Worm (Caenorhabditis elegans) whole organism, L4 larva: ENCODE data around the gene R11G1.2.
A peak's percentile ranks its signal among the peaks of the same experiment; 100 is the strongest.

ENCODE experiments used
- D1046.2 ChIP-seq: fragments of 200-800 bp; sonication (Bioruptor generic); IDR thresholded peaks from 2 replicates; pipeline ENCODE4 v1.3.6; 2022; ENCODE audit warnings: missing genetic modification characterization, missing compliant biosample characterization
- F44E2.7 ChIP-seq: fragments of 200-800 bp; sonication (Bioruptor generic); IDR thresholded peaks from 2 replicates; pipeline ENCODE4 v2.1.2; 2022; ENCODE audit warnings: missing genetic modification characterization, missing compliant biosample characterization
- T20F7.1 ChIP-seq: fragments of 200-800 bp; sonication (Bioruptor generic); optimal IDR thresholded peaks from 2 replicates; lab custom pipeline; 2018; ENCODE audit warnings: mild to moderate bottlenecking, missing genetic modification characterization, missing compliant biosample characterization
- Y5F2A.4 ChIP-seq: fragments of 200-800 bp; sonication (Bioruptor generic); optimal IDR thresholded peaks from 2 replicates; lab custom pipeline; 2018; ENCODE audit warnings: mild to moderate bottlenecking, missing genetic modification characterization, missing compliant biosample characterization
- ZK546.5 ChIP-seq, 2 experiments: sonication (generic microtip); optimal IDR thresholded peaks; 2 replicates each; lab custom pipeline; 2017; ENCODE audit warnings: missing biosample characterization in 2 of 2, missing genetic modification characterization in 2 of 2
- aha-1 ChIP-seq: fragments of 150-350 bp; peaks from one replicate; lab custom pipeline; 2014; ENCODE audit warnings: missing biosample characterization, missing genetic modification characterization
- arid-1 ChIP-seq: fragments of 200-800 bp; sonication (Bioruptor generic); conservative IDR thresholded peaks from 2 replicates; pipeline ENCODE4 v1.3.6; 2022; ENCODE audit warnings: missing genetic modification reagents, missing genetic modification characterization, missing compliant biosample characterization
- attf-4 ChIP-seq: sonication (generic microtip); optimal IDR thresholded peaks from 3 replicates; lab custom pipeline; 2017; ENCODE audit warnings: missing biosample characterization, missing genetic modification characterization
- ceh-44 ChIP-seq: fragments of 200-800 bp; sonication (Bioruptor generic); IDR thresholded peaks from 2 replicates; pipeline ENCODE4 v1.3.6; 2022; ENCODE audit warnings: missing genetic modification reagents, missing genetic modification characterization, missing compliant biosample characterization
- daf-16 ChIP-seq, 3 experiments: sonication (generic microtip); optimal IDR thresholded peaks; 2 replicates each; lab custom pipeline; 2016 to 2017; ENCODE audit warnings: missing genetic modification characterization in 3 of 3, missing genetic modification reagents in 3 of 3, mild to moderate bottlenecking in 2 of 3, missing compliant biosample characterization in 2 of 3, missing biosample characterization in 1 of 3, moderate library complexity in 1 of 3
- dmd-6 ChIP-seq: fragments of 200-800 bp; sonication (Bioruptor generic); IDR thresholded peaks from 2 replicates; pipeline ENCODE4 v1.3.6; 2022; ENCODE audit warnings: missing genetic modification reagents, missing genetic modification characterization, missing compliant biosample characterization
- dmd-8 ChIP-seq: fragments of 200-800 bp; sonication (Bioruptor generic); IDR thresholded peaks from 2 replicates; pipeline ENCODE4 v1.3.6; 2022; ENCODE audit warnings: missing genetic modification characterization, missing compliant biosample characterization
- duxl-1 ChIP-seq: sonication (generic microtip); optimal IDR thresholded peaks from 2 replicates; lab custom pipeline; 2016; ENCODE audit warnings: mild to moderate bottlenecking, missing genetic modification characterization, moderate library complexity, missing compliant biosample characterization; ENCODE audit not compliant: poor library complexity
- dve-1 ChIP-seq: sonication (generic microtip); optimal IDR thresholded peaks from 2 replicates; lab custom pipeline; 2017; ENCODE audit warnings: antibody characterized with exemption, mild to moderate bottlenecking, missing genetic modification characterization, missing compliant biosample characterization; ENCODE audit not compliant: insufficient read depth
- egl-27 ChIP-seq: sonication (generic microtip); optimal IDR thresholded peaks from 3 replicates; lab custom pipeline; 2017; ENCODE audit warnings: missing biosample characterization, missing genetic modification reagents, missing genetic modification characterization
- egl-43 ChIP-seq: fragments of 200-800 bp; sonication (Bioruptor generic); IDR thresholded peaks from 2 replicates; pipeline ENCODE4 v1.3.6; 2022; ENCODE audit warnings: missing genetic modification reagents, missing genetic modification characterization, missing compliant biosample characterization
- gei-8 ChIP-seq: fragments of 200-800 bp; sonication (Bioruptor generic); optimal IDR thresholded peaks from 2 replicates; lab custom pipeline; 2018; ENCODE audit warnings: mild to moderate bottlenecking, missing genetic modification characterization, missing compliant biosample characterization
- hlh-11 ChIP-seq: fragments of 200-800 bp; sonication (Bioruptor generic); optimal IDR thresholded peaks from 2 replicates; lab custom pipeline; 2018; ENCODE audit warnings: mild to moderate bottlenecking, missing genetic modification characterization, missing compliant biosample characterization
- hlh-30 ChIP-seq: sonication (generic microtip); optimal IDR thresholded peaks from 2 replicates; lab custom pipeline; 2017; ENCODE audit warnings: antibody characterized with exemption, mild to moderate bottlenecking, missing genetic modification characterization, missing compliant biosample characterization; ENCODE audit not compliant: insufficient read depth
- hmg-1.1 ChIP-seq: fragments of 200-800 bp; sonication (Bioruptor generic); IDR thresholded peaks from 2 replicates; pipeline ENCODE4 v1.3.6; 2022; ENCODE audit warnings: missing genetic modification reagents, missing genetic modification characterization, missing compliant biosample characterization
- lin-39 ChIP-seq: fragments of 150-350 bp; optimal IDR thresholded peaks from 2 replicates; lab custom pipeline; 2014; ENCODE audit warnings: missing biosample characterization, missing genetic modification reagents, missing genetic modification characterization
- lsy-2 ChIP-seq, 2 experiments: fragments of 150-350 bp in 1 of 2; sonication (generic microtip) in 1 of 2; optimal IDR thresholded peaks; 2 replicates each; lab custom pipeline; 2014 to 2017; ENCODE audit warnings: missing biosample characterization in 2 of 2, missing genetic modification characterization in 2 of 2
- mep-1 ChIP-seq: fragments of 150-350 bp; sonication (generic microtip); optimal IDR thresholded peaks from 3 replicates; lab custom pipeline; 2014; ENCODE audit warnings: missing biosample characterization, missing genetic modification characterization
- mxl-3 ChIP-seq: fragments of 200-800 bp; sonication (Bioruptor generic); optimal IDR thresholded peaks from 2 replicates; lab custom pipeline; 2018; ENCODE audit warnings: mild to moderate bottlenecking, missing genetic modification characterization, missing compliant biosample characterization
- nhr-237 ChIP-seq: sonication (generic microtip); optimal IDR thresholded peaks from 2 replicates; lab custom pipeline; 2017; ENCODE audit warnings: missing biosample characterization, missing genetic modification characterization
- nhr-28 ChIP-seq: fragments of 150-350 bp; optimal IDR thresholded peaks from 2 replicates; lab custom pipeline; 2014; ENCODE audit warnings: missing biosample characterization, missing genetic modification characterization
- nhr-48 ChIP-seq: sonication (generic microtip); optimal IDR thresholded peaks from 2 replicates; lab custom pipeline; 2016; ENCODE audit warnings: mild to moderate bottlenecking, missing genetic modification characterization, missing compliant biosample characterization
- nhr-6 ChIP-seq: fragments of 150-350 bp; optimal IDR thresholded peaks from 2 replicates; lab custom pipeline; 2014; ENCODE audit warnings: missing biosample characterization, missing genetic modification characterization
- nhr-77 ChIP-seq: fragments of 150-350 bp; optimal IDR thresholded peaks from 2 replicates; lab custom pipeline; 2014; ENCODE audit warnings: missing biosample characterization, missing genetic modification characterization
- pqm-1 ChIP-seq: sonication (generic microtip); optimal IDR thresholded peaks from 2 replicates; lab custom pipeline; 2017; ENCODE audit warnings: missing biosample characterization, missing genetic modification characterization
- set-16 ChIP-seq: fragments of 200-800 bp; sonication (Bioruptor generic); IDR thresholded peaks from 2 replicates; pipeline ENCODE4 v1.3.6; 2022; ENCODE audit warnings: missing genetic modification reagents, missing genetic modification characterization, missing compliant biosample characterization
- skn-1 ChIP-seq: fragments of 150-350 bp; optimal IDR thresholded peaks from 2 replicates; lab custom pipeline; 2014; ENCODE audit warnings: missing biosample characterization, missing genetic modification characterization
- unc-130 ChIP-seq: sonication (generic microtip); optimal IDR thresholded peaks from 2 replicates; lab custom pipeline; 2016; ENCODE audit warnings: missing genetic modification reagents, missing genetic modification characterization, missing compliant biosample characterization
- unc-62 ChIP-seq, 3 experiments: fragments of 150-350 bp in 1 of 3; sonication (generic microtip); optimal IDR thresholded peaks in 2 of 3; peaks in 1 of 3; 1 replicate in 1 of 3; 2 replicates in 2 of 3; lab custom pipeline; 2014 to 2017; ENCODE audit warnings: missing biosample characterization in 3 of 3, missing genetic modification characterization in 3 of 3, missing genetic modification reagents in 3 of 3, missing genotype in 1 of 3
- zfp-2 ChIP-seq: sonication (generic microtip); optimal IDR thresholded peaks from 2 replicates; lab custom pipeline; 2016; ENCODE audit warnings: mild to moderate bottlenecking, missing genetic modification characterization, missing compliant biosample characterization
- ztf-7 ChIP-seq: fragments of 150-350 bp; optimal IDR thresholded peaks from 2 replicates; lab custom pipeline; 2014; ENCODE audit warnings: missing biosample characterization, missing genetic modification characterization

The R11G1.2 gene

DNA sequence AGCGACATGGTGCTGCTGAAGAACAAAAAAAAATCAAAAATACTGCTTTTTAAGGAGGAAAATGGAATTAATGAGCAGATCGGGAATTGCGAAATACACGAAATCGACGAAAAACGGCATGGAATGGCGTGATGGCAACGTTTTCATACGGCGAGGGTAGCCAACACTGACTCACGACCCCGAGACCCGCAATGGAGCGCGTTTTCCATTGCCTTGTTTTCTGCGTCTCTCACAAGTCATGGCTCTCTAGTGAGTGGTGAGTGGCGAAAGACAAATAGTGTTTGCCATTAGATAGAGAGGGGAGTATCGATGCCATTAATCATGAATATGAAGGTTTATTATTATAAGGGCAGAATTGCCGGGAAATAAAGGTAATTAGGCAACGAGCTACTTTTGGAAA, 44.7 kb upstream of the R11G1.2 start, which contains the start of gene C18B2.4 (continued):
- TF ChIP-seq F44E2.7 (no peak), hmg-1.1 (GFP tag; lab: Robert Waterston, UW) (peak; percentile 83), arid-1 (GFP tag; lab: Robert Waterston, UW) (0 out of 2 replicates have a peak, but pooled peaks have one; percentile 7), lsy-2 (tag; optimal IDR thresholded peaks at IDR 0.05; lab: Kevin White, UChicago) (peak; percentile 24 to 80), egl-43 (GFP tag; lab: Robert Waterston, UW) (peak; percentile 78), nhr-6 (tag; lab: Kevin White, UChicago) (peak; percentile 80), ZK546.5 (tag; optimal IDR thresholded peaks at IDR 0.05; lab: Kevin White, UChicago) (no peak), D1046.2 (GFP tag; lab: Robert Waterston, UW) (no peak), ztf-7 (tag; lab: Kevin White, UChicago) (no peak), lin-39 (no peak), ceh-44 (GFP tag; lab: Robert Waterston, UW) (no peak), gei-8 (GFP tag; lab: Kevin White, UChicago) (no peak), dve-1 (tag; lab: Kevin White, UChicago) (peak; percentile 79), duxl-1 (no peak), Y5F2A.4 (GFP tag; lab: Kevin White, UChicago) (no peak), aha-1 (tag; lab: Kevin White, UChicago) (peak; percentile 98), nhr-28 (tag; lab: Kevin White, UChicago) (peak; percentile 81), egl-27 (tag; lab: Kevin White, UChicago) (no peak), nhr-237 (tag; lab: Kevin White, UChicago) (no peak), skn-1 (tag; lab: Kevin White, UChicago) (no peak), unc-130 (GFP tag; lab: Kevin White, UChicago) (no peak), dmd-8 (GFP tag; lab: Robert Waterston, UW) (no peak), attf-4 (tag; lab: Kevin White, UChicago) (no peak), set-16 (peak; percentile 28; the same call in 1 of the 2 replicates)

DNA sequence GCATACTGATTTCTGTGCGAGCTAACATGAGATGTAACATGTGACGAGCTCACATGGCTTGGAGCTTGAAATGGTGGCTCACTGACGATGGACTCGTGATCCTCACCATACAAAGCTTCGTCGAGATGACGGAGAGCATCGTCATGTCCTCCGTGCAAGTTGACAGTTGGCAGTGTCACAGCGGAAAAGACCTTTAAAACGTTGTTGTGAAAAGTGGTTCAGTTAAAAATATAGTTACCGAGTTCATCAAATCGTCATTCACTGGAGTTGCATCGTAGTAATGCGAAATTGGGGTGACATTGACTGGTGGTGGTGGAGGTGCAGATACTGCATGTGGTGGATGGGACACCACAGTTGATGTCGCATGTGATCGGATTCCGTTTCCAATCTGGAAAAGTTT, 40.0 kb upstream of the R11G1.2 start:
- TF ChIP-seq aha-1 (tag; lab: Kevin White, UChicago) (peak; percentile 62), unc-62 (GFP tag; optimal IDR thresholded peaks at IDR 0.05 in 1 of 2; lab: Kevin White, UChicago) (peak in 1 of 2 experiments; percentile 76), unc-62 (tag; optimal IDR thresholded peaks at IDR 0.05; lab: Kevin White, UChicago) (no peak), mep-1 (tag; lab: Kevin White, UChicago) (no peak)

DNA sequence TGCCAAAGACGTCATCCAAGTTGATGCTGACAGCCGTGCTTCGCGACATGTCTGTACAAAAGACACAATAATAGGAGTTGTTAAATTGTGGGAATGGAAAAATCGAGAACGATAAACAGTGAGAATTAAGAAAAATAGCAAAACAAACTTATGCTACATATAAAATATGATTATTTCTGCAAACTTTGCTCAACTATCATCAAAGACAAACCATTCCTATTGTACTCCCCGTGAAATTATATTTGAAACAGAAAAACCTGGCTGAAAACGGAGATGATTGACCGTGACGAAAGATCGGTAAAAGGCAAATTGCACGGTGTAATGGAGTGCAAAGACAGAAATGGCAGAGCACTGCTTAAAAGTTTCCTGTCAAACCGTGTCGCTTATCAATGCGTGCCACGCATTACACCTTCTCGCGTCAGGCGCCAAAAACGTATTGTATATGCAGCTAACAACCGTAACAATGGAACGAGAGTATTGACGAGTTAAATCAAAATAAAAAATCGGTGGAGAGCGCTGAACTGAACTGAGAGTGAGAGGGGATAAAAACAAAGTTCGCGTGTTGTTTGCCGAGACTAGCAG, 39.3 kb upstream of the R11G1.2 start, which contains the start of gene C18B2.5:
C18B2.5 (minus strand) TSS at position 51 of the 582 bp plus-strand sequence.
- no peak for TF ChIP-seq zfp-2 (tag; lab: Kevin White, UChicago)
- peak; percentile 65 for TF ChIP-seq hlh-30 (tag; lab: Kevin White, UChicago)
- peak; percentile 87 for TF ChIP-seq pqm-1 (tag; lab: Kevin White, UChicago)
- TF ChIP-seq nhr-77, result peak; percentile 64
- peak; percentile 33 for TF ChIP-seq dve-1 (tag; lab: Kevin White, UChicago)
- TF ChIP-seq hlh-11 (tag; lab: Kevin White, UChicago), result peak; percentile 66
- peak; percentile 74 for TF ChIP-seq nhr-28 (tag; lab: Kevin White, UChicago)
- no peak for TF ChIP-seq daf-16 (GFP tag; optimal IDR thresholded peaks at IDR 0.05; lab: Kevin White, UChicago)
- peak; percentile 47 for TF ChIP-seq daf-16 (tag; optimal IDR thresholded peaks at IDR 0.05; lab: Kevin White, UChicago)
- TF ChIP-seq T20F7.1 (GFP tag; lab: Kevin White, UChicago), result no peak
- TF ChIP-seq mep-1 (tag; lab: Kevin White, UChicago), result peak; percentile 21
- TF ChIP-seq mxl-3 (GFP tag; lab: Kevin White, UChicago), result peak; percentile 10
- TF ChIP-seq nhr-48 (tag; lab: Kevin White, UChicago), result no peak
- TF ChIP-seq dmd-6 (GFP tag; lab: Robert Waterston, UW), result peak; percentile 73
